Worm (Caenorhabditis elegans) whole organism, L4 larva: ENCODE data around the gene H04D03.2.

ENCODE experiments used
- D1046.2 ChIP-seq: fragments of 200-800 bp; sonication (Bioruptor generic); IDR thresholded peaks from 2 replicates; pipeline ENCODE4 v1.3.6; 2022; ENCODE audit warnings: missing genetic modification characterization, missing compliant biosample characterization
- F10B5.3 ChIP-seq: sonication (generic microtip); optimal IDR thresholded peaks from 2 replicates; lab custom pipeline; 2016; ENCODE audit warnings: mild to moderate bottlenecking, missing genetic modification characterization, missing compliant biosample characterization
- F37D6.2 ChIP-seq: sonication (generic microtip); optimal IDR thresholded peaks from 2 replicates; lab custom pipeline; 2016; ENCODE audit warnings: mild to moderate bottlenecking, missing genetic modification characterization, missing compliant biosample characterization
- F49E8.2 ChIP-seq: sonication (generic microtip); optimal IDR thresholded peaks from 2 replicates; lab custom pipeline; 2016; ENCODE audit warnings: missing compliant biosample characterization, mild to moderate bottlenecking, missing genetic modification characterization, borderline replicate concordance
- T26A8.4 ChIP-seq: fragments of 200-800 bp; sonication (Bioruptor generic); IDR thresholded peaks from 2 replicates; pipeline ENCODE4 v1.3.6; 2022; ENCODE audit warnings: missing genetic modification characterization, missing compliant biosample characterization
- Y5F2A.4 ChIP-seq: fragments of 200-800 bp; sonication (Bioruptor generic); optimal IDR thresholded peaks from 2 replicates; lab custom pipeline; 2018; ENCODE audit warnings: mild to moderate bottlenecking, missing genetic modification characterization, missing compliant biosample characterization
- aha-1 ChIP-seq: fragments of 150-350 bp; peaks from one replicate; lab custom pipeline; 2014; ENCODE audit warnings: missing biosample characterization, missing genetic modification characterization
- arid-1 ChIP-seq: fragments of 200-800 bp; sonication (Bioruptor generic); conservative IDR thresholded peaks from 2 replicates; pipeline ENCODE4 v1.3.6; 2022; ENCODE audit warnings: missing genetic modification reagents, missing genetic modification characterization, missing compliant biosample characterization
- ceh-20 ChIP-seq: fragments of 200-800 bp; sonication (Bioruptor generic); IDR thresholded peaks from 2 replicates; pipeline ENCODE4 v1.3.6; 2022; ENCODE audit warnings: missing genetic modification reagents, missing genetic modification characterization, missing compliant biosample characterization
- ceh-28 ChIP-seq: fragments of 150-350 bp; optimal IDR thresholded peaks from 2 replicates; lab custom pipeline; 2014; ENCODE audit warnings: missing biosample characterization, missing genetic modification reagents, missing genetic modification characterization
- ceh-44 ChIP-seq: fragments of 200-800 bp; sonication (Bioruptor generic); IDR thresholded peaks from 2 replicates; pipeline ENCODE4 v1.3.6; 2022; ENCODE audit warnings: missing genetic modification reagents, missing genetic modification characterization, missing compliant biosample characterization
- ceh-62 ChIP-seq: sonication (generic microtip); optimal IDR thresholded peaks from 2 replicates; lab custom pipeline; 2017; ENCODE audit warnings: missing biosample characterization, missing genetic modification characterization
- ceh-82 ChIP-seq: sonication (generic microtip); optimal IDR thresholded peaks from 2 replicates; lab custom pipeline; 2017; ENCODE audit warnings: missing biosample characterization, missing genetic modification characterization
- daf-12 ChIP-seq: fragments of 150-350 bp; optimal IDR thresholded peaks from 2 replicates; lab custom pipeline; 2014; ENCODE audit warnings: missing biosample characterization, missing genetic modification reagents, missing genetic modification characterization
- daf-19 ChIP-seq: fragments of 200-800 bp; sonication (Bioruptor generic); conservative IDR thresholded peaks from 2 replicates; pipeline ENCODE4 v1.3.6; 2022; ENCODE audit warnings: missing genetic modification characterization, missing compliant biosample characterization
- daf-8 ChIP-seq: fragments of 200-800 bp; sonication (Bioruptor generic); IDR thresholded peaks from 2 replicates; pipeline ENCODE4 v1.3.6; 2022; ENCODE audit warnings: missing genetic modification characterization, missing compliant biosample characterization
- dmd-9 ChIP-seq: fragments of 200-800 bp; sonication (Bioruptor generic); IDR thresholded peaks from 2 replicates; pipeline ENCODE4 v1.3.6; 2022; ENCODE audit warnings: missing genetic modification reagents, missing genetic modification characterization, missing compliant biosample characterization
- duxl-1 ChIP-seq: sonication (generic microtip); optimal IDR thresholded peaks from 2 replicates; lab custom pipeline; 2016; ENCODE audit warnings: mild to moderate bottlenecking, missing genetic modification characterization, moderate library complexity, missing compliant biosample characterization; ENCODE audit not compliant: poor library complexity
- egl-27 ChIP-seq: sonication (generic microtip); optimal IDR thresholded peaks from 3 replicates; lab custom pipeline; 2017; ENCODE audit warnings: missing biosample characterization, missing genetic modification reagents, missing genetic modification characterization
- fkh-10 ChIP-seq: fragments of 150-350 bp; optimal IDR thresholded peaks from 2 replicates; lab custom pipeline; 2014; ENCODE audit warnings: missing biosample characterization, missing genetic modification reagents, missing genetic modification characterization
- fos-1 ChIP-seq: fragments of 150-350 bp; optimal IDR thresholded peaks from 2 replicates; lab custom pipeline; 2014; ENCODE audit warnings: missing biosample characterization, missing genetic modification characterization
- gei-8 ChIP-seq: fragments of 200-800 bp; sonication (Bioruptor generic); optimal IDR thresholded peaks from 2 replicates; lab custom pipeline; 2018; ENCODE audit warnings: mild to moderate bottlenecking, missing genetic modification characterization, missing compliant biosample characterization
- hif-1 ChIP-seq, 2 experiments: sonication (generic microtip); optimal IDR thresholded peaks; 2 replicates each; lab custom pipeline; 2016 to 2017; ENCODE audit warnings: missing compliant biosample characterization in 2 of 2, missing genetic modification characterization in 2 of 2, missing genetic modification reagents in 2 of 2, missing genotype in 2 of 2, mild to moderate bottlenecking in 1 of 2
- hlh-11 ChIP-seq: fragments of 200-800 bp; sonication (Bioruptor generic); optimal IDR thresholded peaks from 2 replicates; lab custom pipeline; 2018; ENCODE audit warnings: mild to moderate bottlenecking, missing genetic modification characterization, missing compliant biosample characterization
- lin-1 ChIP-seq: fragments of 200-800 bp; sonication (Bioruptor generic); IDR thresholded peaks from 2 replicates; pipeline ENCODE4 v1.3.6; 2022; ENCODE audit warnings: missing genetic modification reagents, missing genetic modification characterization, missing compliant biosample characterization
- lin-29 ChIP-seq: fragments of 200-800 bp; sonication (Bioruptor generic); IDR thresholded peaks from 2 replicates; pipeline ENCODE4 v1.3.6; 2022; ENCODE audit warnings: missing genetic modification reagents, missing genetic modification characterization, missing compliant biosample characterization
- lin-39 ChIP-seq: fragments of 150-350 bp; optimal IDR thresholded peaks from 2 replicates; lab custom pipeline; 2014; ENCODE audit warnings: missing biosample characterization, missing genetic modification reagents, missing genetic modification characterization
- lsy-2 ChIP-seq, 2 experiments: fragments of 150-350 bp in 1 of 2; sonication (generic microtip) in 1 of 2; optimal IDR thresholded peaks; 2 replicates each; lab custom pipeline; 2014 to 2017; ENCODE audit warnings: missing biosample characterization in 2 of 2, missing genetic modification characterization in 2 of 2
- madf-9 ChIP-seq: fragments of 200-800 bp; sonication (Bioruptor generic); conservative IDR thresholded peaks from 2 replicates; pipeline ENCODE4 v1.3.6; 2022; ENCODE audit warnings: missing genetic modification reagents, missing genetic modification characterization, missing compliant biosample characterization
- mep-1 ChIP-seq: fragments of 150-350 bp; sonication (generic microtip); optimal IDR thresholded peaks from 3 replicates; lab custom pipeline; 2014; ENCODE audit warnings: missing biosample characterization, missing genetic modification characterization
- mxl-2 ChIP-seq: fragments of 200-800 bp; sonication (Bioruptor generic); conservative IDR thresholded peaks from 2 replicates; pipeline ENCODE4 v1.3.6; 2022; ENCODE audit warnings: missing genetic modification reagents, missing genetic modification characterization, missing compliant biosample characterization
- mxl-3 ChIP-seq: fragments of 200-800 bp; sonication (Bioruptor generic); optimal IDR thresholded peaks from 2 replicates; lab custom pipeline; 2018; ENCODE audit warnings: mild to moderate bottlenecking, missing genetic modification characterization, missing compliant biosample characterization
- nhr-10 ChIP-seq: fragments of 150-350 bp; optimal IDR thresholded peaks from 2 replicates; lab custom pipeline; 2014; ENCODE audit warnings: missing biosample characterization, missing genetic modification characterization
- nhr-102 ChIP-seq: sonication (generic microtip); optimal IDR thresholded peaks from 2 replicates; lab custom pipeline; 2016; ENCODE audit warnings: mild to moderate bottlenecking, missing genetic modification characterization, moderate library complexity, missing compliant biosample characterization
- nhr-28 ChIP-seq: fragments of 150-350 bp; optimal IDR thresholded peaks from 2 replicates; lab custom pipeline; 2014; ENCODE audit warnings: missing biosample characterization, missing genetic modification characterization
- nhr-48 ChIP-seq: sonication (generic microtip); optimal IDR thresholded peaks from 2 replicates; lab custom pipeline; 2016; ENCODE audit warnings: mild to moderate bottlenecking, missing genetic modification characterization, missing compliant biosample characterization
- nhr-77 ChIP-seq: fragments of 150-350 bp; optimal IDR thresholded peaks from 2 replicates; lab custom pipeline; 2014; ENCODE audit warnings: missing biosample characterization, missing genetic modification characterization
- pqm-1 ChIP-seq: sonication (generic microtip); optimal IDR thresholded peaks from 2 replicates; lab custom pipeline; 2017; ENCODE audit warnings: missing biosample characterization, missing genetic modification characterization
- rbr-2 ChIP-seq: sonication (generic microtip); optimal IDR thresholded peaks from 2 replicates; lab custom pipeline; 2016; ENCODE audit warnings: missing genotype, missing genetic modification characterization, missing compliant biosample characterization
- saeg-2 ChIP-seq: fragments of 200-800 bp; sonication (Bioruptor generic); IDR thresholded peaks from 2 replicates; pipeline ENCODE4 v1.3.6; 2022; ENCODE audit warnings: missing genetic modification reagents, missing genetic modification characterization, missing compliant biosample characterization
- sdz-12 ChIP-seq: fragments of 200-800 bp; sonication (Bioruptor generic); optimal IDR thresholded peaks from 2 replicates; lab custom pipeline; 2018; ENCODE audit warnings: mild to moderate bottlenecking, missing genetic modification characterization, missing compliant biosample characterization
- set-16 ChIP-seq: fragments of 200-800 bp; sonication (Bioruptor generic); IDR thresholded peaks from 2 replicates; pipeline ENCODE4 v1.3.6; 2022; ENCODE audit warnings: missing genetic modification reagents, missing genetic modification characterization, missing compliant biosample characterization
- tra-1 ChIP-seq: fragments of 200-800 bp; sonication (Bioruptor generic); IDR thresholded peaks from 2 replicates; pipeline ENCODE4 v1.3.6; 2022; ENCODE audit warnings: missing genetic modification reagents, missing genetic modification characterization, missing compliant biosample characterization
- unc-130 ChIP-seq: sonication (generic microtip); optimal IDR thresholded peaks from 2 replicates; lab custom pipeline; 2016; ENCODE audit warnings: missing genetic modification reagents, missing genetic modification characterization, missing compliant biosample characterization
- unc-39 ChIP-seq: sonication (generic microtip); optimal IDR thresholded peaks from 2 replicates; lab custom pipeline; 2017; ENCODE audit warnings: missing biosample characterization, missing genetic modification characterization
- vab-7 ChIP-seq: fragments of 200-800 bp; sonication (Bioruptor generic); IDR thresholded peaks from 2 replicates; pipeline ENCODE4 v1.3.6; 2022; ENCODE audit warnings: missing genetic modification reagents, missing genetic modification characterization, missing compliant biosample characterization
- zag-1 ChIP-seq: fragments of 150-350 bp; optimal IDR thresholded peaks from 2 replicates; lab custom pipeline; 2014; ENCODE audit warnings: missing biosample characterization, missing genetic modification characterization
- zip-2 ChIP-seq: fragments of 150-350 bp; optimal IDR thresholded peaks from 2 replicates; lab custom pipeline; 2014; ENCODE audit warnings: missing biosample characterization, missing genetic modification characterization
- ztf-11 ChIP-seq: fragments of 150-350 bp; optimal IDR thresholded peaks from 2 replicates; lab custom pipeline; 2014; ENCODE audit warnings: missing biosample characterization, missing genetic modification characterization

Gene H04D03.2

ce11 chrIII:10469574-10470055 lies 27.4 kb upstream of the H04D03.2 start, which contains the start of gene D2045.5:
Gene D2045.5 (minus strand): TSS chrIII:10469624.
- no peak for TF ChIP-seq mep-1
- no peak for TF ChIP-seq ceh-20 (GFP tag; lab: Robert Waterston, UW)
- no peak for TF ChIP-seq ztf-11 (tag; lab: Kevin White, UChicago)
- no peak for TF ChIP-seq nhr-28 (tag; lab: Kevin White, UChicago)
- no peak for TF ChIP-seq tra-1 (GFP tag; lab: Robert Waterston, UW)
- TF ChIP-seq unc-39 (tag; lab: Kevin White, UChicago): no peak
- TF ChIP-seq ceh-28 (tag; lab: Kevin White, UChicago): no peak
- TF ChIP-seq F10B5.3 (tag; lab: Kevin White, UChicago): no peak
- TF ChIP-seq fkh-10 (GFP tag; lab: Kevin White, UChicago): no peak
- no peak for TF ChIP-seq fos-1 (tag; lab: Kevin White, UChicago)
- TF ChIP-seq D1046.2 (GFP tag; lab: Robert Waterston, UW): no peak
- TF ChIP-seq hif-1 (tag; optimal IDR thresholded peaks at IDR 0.05; lab: Kevin White, UChicago): no peak
- no peak for TF ChIP-seq mxl-3
- no peak for TF ChIP-seq dmd-9
- TF ChIP-seq nhr-77 (tag; lab: Kevin White, UChicago): no peak
- no peak for TF ChIP-seq egl-27 (tag; lab: Kevin White, UChicago)
- no peak for TF ChIP-seq sdz-12 (GFP tag; lab: Kevin White, UChicago)
- TF ChIP-seq, all 104 proteins: peak for 0

- TF ChIP-seq zip-2 (tag; lab: Kevin White, UChicago) (no peak), set-16 (peak; percentile 87), lin-29 (0 out of 2 replicates have a peak, but pooled peaks have one; percentile 8)
Observed at ce11 chrIII:10464455-10464854, 22.2 kb upstream of the H04D03.2 start.

- TF ChIP-seq lin-1 (GFP tag; lab: Robert Waterston, UW) (no peak), daf-12 (tag; lab: Kevin White, UChicago) (no peak), ceh-44 (GFP tag; lab: Robert Waterston, UW) (no peak), saeg-2 (GFP tag; lab: Robert Waterston, UW) (no peak), lin-39 (tag; lab: Kevin White, UChicago) (no peak), nhr-48 (tag; lab: Kevin White, UChicago) (peak; percentile 8), arid-1 (GFP tag; lab: Robert Waterston, UW) (no peak), nhr-102 (tag; lab: Kevin White, UChicago) (no peak), zag-1 (tag; lab: Kevin White, UChicago) (no peak), ceh-28 (tag; lab: Kevin White, UChicago) (peak; percentile 59), pqm-1 (tag; lab: Kevin White, UChicago) (no peak), madf-9 (GFP tag; lab: Robert Waterston, UW) (no peak), vab-7 (GFP tag; lab: Robert Waterston, UW) (no peak), ceh-82 (tag; lab: Kevin White, UChicago) (no peak), F10B5.3 (tag; lab: Kevin White, UChicago) (no peak), T26A8.4 (GFP tag; lab: Robert Waterston, UW) (peak; percentile 32; the same call in 1 of the 2 replicates), rbr-2 (no peak), aha-1 (peak; percentile 94), F49E8.2 (tag; lab: Kevin White, UChicago) (no peak), duxl-1 (no peak), unc-130 (GFP tag; lab: Kevin White, UChicago) (no peak), daf-19 (GFP tag; lab: Robert Waterston, UW) (no peak), lsy-2 (tag; optimal IDR thresholded peaks at IDR 0.05; lab: Kevin White, UChicago) (peak in 1 of 2 experiments; percentile 64), nhr-10 (peak; percentile 7), F37D6.2 (tag; lab: Kevin White, UChicago) (no peak), mxl-2 (GFP tag; lab: Robert Waterston, UW) (no peak), Y5F2A.4 (GFP tag; lab: Kevin White, UChicago) (no peak), ceh-62 (no peak), hlh-11 (tag; lab: Kevin White, UChicago) (peak; percentile 82), fkh-10 (GFP tag; lab: Kevin White, UChicago) (no peak), daf-8 (GFP tag; lab: Robert Waterston, UW) (no peak), gei-8 (GFP tag; lab: Kevin White, UChicago) (no peak)
Observed at ce11 chrIII:10463653-10464052, 21.4 kb upstream of the H04D03.2 start.
